Fruit fly (Drosophila melanogaster): Measurements from ENCODE around the gene Tcs5.

Gene Tcs5

DNA sequence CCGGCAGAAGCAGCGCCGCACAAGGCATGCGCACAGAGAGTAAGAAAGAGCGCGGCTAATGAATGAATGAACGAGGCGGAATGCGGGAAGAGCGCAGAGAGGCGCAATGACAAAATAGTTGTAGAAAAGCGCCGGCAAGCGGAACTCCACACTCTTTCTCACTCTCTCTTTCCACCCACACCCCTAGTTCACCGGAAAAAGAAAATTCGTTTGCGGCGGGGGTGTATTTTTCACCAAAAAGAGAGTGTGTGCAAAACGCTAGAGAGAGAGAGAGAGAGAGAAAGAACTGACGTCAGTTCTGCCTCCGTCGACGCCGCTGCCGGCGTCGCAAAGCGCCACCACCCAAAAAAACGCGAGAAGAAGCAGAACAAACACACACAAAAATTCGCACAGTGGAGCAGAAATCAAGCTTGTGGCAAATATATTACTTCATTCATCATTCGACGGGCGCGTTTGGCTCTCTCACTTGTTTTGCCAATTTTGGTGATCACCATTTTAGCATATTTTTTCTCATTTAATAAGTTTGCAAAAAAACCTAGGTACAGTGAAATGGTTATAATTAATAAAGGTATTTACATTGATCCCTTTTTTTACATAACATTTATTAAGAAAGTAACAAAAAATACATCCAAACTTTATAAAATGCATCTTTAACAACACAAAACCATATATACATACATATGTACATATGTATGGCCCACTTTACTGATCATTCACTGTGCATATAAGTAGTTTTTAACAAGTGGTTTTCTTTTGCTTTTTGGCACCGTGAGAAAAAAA is 45.9 kb upstream of the Tcs5 start (continued):
- no peak for TF ChIP-seq ATbp (GFP tag; optimal IDR thresholded peaks at IDR 0.05)
- TF ChIP-seq CG8089 (GFP tag; optimal IDR thresholded peaks at IDR 0.05) = no peak
- TF ChIP-seq mirr (GFP tag; optimal IDR thresholded peaks at IDR 0.05) = no peak
- TF ChIP-seq oc (tag; optimal IDR thresholded peaks at IDR 0.05) = no peak
- no peak for TF ChIP-seq eyg (GFP tag; optimal IDR thresholded peaks at IDR 0.05)
- TF ChIP-seq Oli (tag; optimal IDR thresholded peaks at IDR 0.05) = peak; percentile 75
- TF ChIP-seq NC2α (GFP tag; optimal IDR thresholded peaks at IDR 0.05) = no peak
- peak; percentile 35 for TF ChIP-seq Fer1 (GFP tag; optimal IDR thresholded peaks at IDR 0.05)
- TF ChIP-seq CG1792 (GFP tag; optimal IDR thresholded peaks at IDR 0.05) = peak; percentile 24
- peak; percentile 65 for TF ChIP-seq Sox102F (GFP tag; optimal IDR thresholded peaks at IDR 0.05)
- TF ChIP-seq Drgx (GFP tag; IDR thresholded peaks at IDR 0.05) = no peak; the same call in 1 of the 2 replicates
- no peak for TF ChIP-seq CrebB (tag; optimal IDR thresholded peaks at IDR 0.05)
- no peak for TF ChIP-seq Fer2 (tag; optimal IDR thresholded peaks at IDR 0.05)
- peak; percentile 58 for TF ChIP-seq Max (GFP tag; optimal IDR thresholded peaks at IDR 0.05)
- TF ChIP-seq grn (GFP tag; optimal IDR thresholded peaks at IDR 0.05) = no peak
- TF ChIP-seq dan (GFP tag; IDR thresholded peaks at IDR 0.05) = no peak
- TF ChIP-seq vnd (GFP tag; IDR thresholded peaks at IDR 0.05; ENCODE audit: partially characterized antibody) = no peak
- no peak for TF ChIP-seq CG12071 (GFP tag; optimal IDR thresholded peaks at IDR 0.05)
- TF ChIP-seq sd (tag; optimal IDR thresholded peaks at IDR 0.05) = peak; percentile 98
- no peak for TF ChIP-seq croc (GFP tag; conservative IDR thresholded peaks at IDR 0.05)
- TF ChIP-seq CG2889 (GFP tag; IDR thresholded peaks at IDR 0.05) = no peak
- no peak for TF ChIP-seq br (optimal IDR thresholded peaks at IDR 0.05)
- TF ChIP-seq Rx (GFP tag; IDR thresholded peaks at IDR 0.05) = no peak
- peak in 1 of 2 experiments; percentile 25 for TF ChIP-seq bsh (GFP tag; optimal IDR thresholded peaks at IDR 0.05)
- TF ChIP-seq zen (tag; optimal IDR thresholded peaks at IDR 0.05) = no peak
- TF ChIP-seq CG17385 (GFP tag; optimal IDR thresholded peaks at IDR 0.05) = peak; percentile 86
- no peak for TF ChIP-seq da (GFP tag; optimal IDR thresholded peaks at IDR 0.05)
- TF ChIP-seq CG13624 (GFP tag; optimal IDR thresholded peaks at IDR 0.05) = peak; percentile 48
- TF ChIP-seq jing (GFP tag; optimal IDR thresholded peaks at IDR 0.05) = no peak
- peak; percentile 19 for TF ChIP-seq CG7786 (GFP tag; optimal IDR thresholded peaks at IDR 0.05)
- peak; percentile 98 to 99 for TF ChIP-seq Trl (optimal IDR thresholded peaks at IDR 0.05)
- TF ChIP-seq Trl (GFP tag; optimal IDR thresholded peaks at IDR 0.05) = peak; percentile 59
- TF ChIP-seq CG30431 (GFP tag; optimal IDR thresholded peaks at IDR 0.05) = peak; percentile 19
- peak; percentile 48 for TF ChIP-seq CG4424 (GFP tag; optimal IDR thresholded peaks at IDR 0.05)
- TF ChIP-seq CG4707 (GFP tag; optimal IDR thresholded peaks at IDR 0.05) = no peak
- TF ChIP-seq CG2875 (GFP tag; optimal IDR thresholded peaks at IDR 0.05) = no peak
- peak; percentile 62 for TF ChIP-seq CG34224 (GFP tag; IDR thresholded peaks at IDR 0.05; ENCODE audit: partially characterized antibody)
- peak; percentile 32 for TF ChIP-seq CG15011 (GFP tag; optimal IDR thresholded peaks at IDR 0.05)
- peak; percentile 13 for TF ChIP-seq CG10462 (GFP tag; optimal IDR thresholded peaks at IDR 0.05)
- TF ChIP-seq CG16813 (GFP tag; IDR thresholded peaks at IDR 0.05; ENCODE audit: partially characterized antibody) = no peak
- TF ChIP-seq PHDP (tag; optimal IDR thresholded peaks at IDR 0.05) = peak; percentile 48
- no peak for TF ChIP-seq TFAM (GFP tag; optimal IDR thresholded peaks at IDR 0.05)
- TF ChIP-seq slp2 (GFP tag; optimal IDR thresholded peaks at IDR 0.05) = peak; percentile 11
- peak; percentile 27 for TF ChIP-seq sug (tag; optimal IDR thresholded peaks at IDR 0.05)
- no peak for TF ChIP-seq emc (GFP tag; optimal IDR thresholded peaks at IDR 0.05)
- TF ChIP-seq CG3407 (GFP tag; optimal IDR thresholded peaks at IDR 0.05) = no peak
- TF ChIP-seq CG15269 (tag; optimal IDR thresholded peaks at IDR 0.05) = peak; percentile 62
- no peak for TF ChIP-seq danr (GFP tag; IDR thresholded peaks at IDR 0.05)
- TF ChIP-seq Eip74EF (GFP tag; optimal IDR thresholded peaks at IDR 0.05) = peak in 1 of 2 experiments; percentile 24
- TF ChIP-seq CG8478 (optimal IDR thresholded peaks at IDR 0.05) = no peak

Measured in whole organism, embryonic.